Fruit fly (Drosophila melanogaster): Measurements from ENCODE around the gene CG11076.

CG11076 gene

DNA sequence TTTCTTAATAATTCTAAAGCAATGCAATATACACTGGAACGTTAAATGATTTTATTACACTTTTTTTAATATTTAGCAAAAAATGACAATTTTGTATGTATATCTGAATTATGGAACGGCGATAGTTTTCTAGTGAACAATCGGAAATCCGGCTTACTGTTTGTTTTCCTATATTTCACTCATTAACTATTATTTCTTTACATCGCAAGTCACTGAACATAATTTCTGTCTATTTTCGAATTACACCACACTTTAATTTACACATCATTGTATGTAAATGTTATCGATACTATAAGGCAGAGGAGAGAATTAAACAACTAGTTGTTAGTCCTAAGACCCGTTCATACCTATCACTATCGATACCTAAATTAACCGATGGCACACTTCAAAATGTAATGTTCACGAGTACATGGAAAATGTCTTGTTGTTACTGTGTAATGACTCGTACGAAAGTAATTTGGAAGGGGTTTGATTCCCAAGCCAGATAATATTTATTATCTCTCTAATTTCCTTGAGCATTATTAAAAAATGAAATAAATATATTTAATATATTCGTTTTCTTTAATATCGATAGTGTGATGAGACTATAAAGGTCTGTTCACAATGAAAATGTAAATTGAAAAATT lies 4.6 kb downstream of the CG11076 start, which contains the start of gene PlexA (continued):
- TF ChIP-seq Optix (GFP tag; IDR thresholded peaks at IDR 0.05): no peak; the same call in 2 of the 3 replicates
- TF ChIP-seq salm (tag; optimal IDR thresholded peaks at IDR 0.05): peak; percentile 54
- TF ChIP-seq maf-S (GFP tag; optimal IDR thresholded peaks at IDR 0.05): peak; percentile 52
- TF ChIP-seq nmo (GFP tag; optimal IDR thresholded peaks at IDR 0.05): peak; percentile 97
- TF ChIP-seq slp2 (GFP tag; optimal IDR thresholded peaks at IDR 0.05): peak; percentile 49
- peak; percentile 54; the same call in 1 of the 2 replicates for TF ChIP-seq ato (GFP tag; IDR thresholded peaks at IDR 0.05; ENCODE audit: partially characterized antibody)
- TF ChIP-seq odd (GFP tag; optimal IDR thresholded peaks at IDR 0.05): no peak
- peak; percentile 90 for TF ChIP-seq Med (GFP tag)
- peak; percentile 97 for TF ChIP-seq vvl (GFP tag; IDR thresholded peaks at IDR 0.05)
- peak; percentile 19; the same call in 1 of the 2 replicates for TF ChIP-seq CG2129 (GFP tag; IDR thresholded peaks at IDR 0.05; ENCODE audit: partially characterized antibody)
- peak; percentile 95 for TF ChIP-seq fd96Cb (tag; optimal IDR thresholded peaks at IDR 0.05)
- peak; percentile 47 for TF ChIP-seq Spps (tag; optimal IDR thresholded peaks at IDR 0.05)
- TF ChIP-seq CG17612 (GFP tag; IDR thresholded peaks at IDR 0.05): peak; percentile 79
- TF ChIP-seq croc (GFP tag; conservative IDR thresholded peaks at IDR 0.05): peak; percentile 90
- no peak for TF ChIP-seq nom (GFP tag; optimal IDR thresholded peaks at IDR 0.05)
- TF ChIP-seq Dll (GFP tag; IDR thresholded peaks at IDR 0.05; ENCODE audit: partially characterized antibody): peak; percentile 70
- TF ChIP-seq GATAe (GFP tag; conservative IDR thresholded peaks at IDR 0.05): no peak; the same call in 1 of the 2 replicates
- peak; percentile 18 to 84 for TF ChIP-seq Hr51 (GFP tag; optimal IDR thresholded peaks at IDR 0.05)
- peak; percentile 97 for TF ChIP-seq CG14014 (GFP tag; IDR thresholded peaks at IDR 0.05)
- peak; percentile 89 for TF ChIP-seq CG17359 (tag; optimal IDR thresholded peaks at IDR 0.05)
- TF ChIP-seq Hmr (GFP tag; optimal IDR thresholded peaks at IDR 0.05): peak; percentile 80
- TF ChIP-seq Jarid2 (GFP tag; optimal IDR thresholded peaks at IDR 0.05): no peak
- TF ChIP-seq CG9817 (tag; optimal IDR thresholded peaks at IDR 0.05): peak; percentile 96
- peak; percentile 59 for TF ChIP-seq CG15011 (GFP tag; optimal IDR thresholded peaks at IDR 0.05)
- no peak for TF ChIP-seq pho (GFP tag; optimal IDR thresholded peaks at IDR 0.05)
- peak; percentile 65 for TF ChIP-seq HHEX (GFP tag; optimal IDR thresholded peaks at IDR 0.05)
- peak; percentile 100 for TF ChIP-seq CG17802 (tag; optimal IDR thresholded peaks at IDR 0.05)
- TF ChIP-seq ranshi (GFP tag; IDR thresholded peaks at IDR 0.05): peak; percentile 98
- TF ChIP-seq Hr3 (GFP tag; optimal IDR thresholded peaks at IDR 0.05): peak; percentile 93
- TF ChIP-seq CG8478 (optimal IDR thresholded peaks at IDR 0.05): no peak
- no peak for TF ChIP-seq hth (optimal IDR thresholded peaks at IDR 0.05)
- TF ChIP-seq tgo (GFP tag; IDR thresholded peaks at IDR 0.05): peak; percentile 94
- no peak for TF ChIP-seq corto (GFP tag; optimal IDR thresholded peaks at IDR 0.05)
- peak; percentile 92 for TF ChIP-seq ci (GFP tag; IDR thresholded peaks at IDR 0.05)
- no peak for TF ChIP-seq oc (tag; optimal IDR thresholded peaks at IDR 0.05)
- peak; percentile 96 for TF ChIP-seq CG9932 (GFP tag; IDR thresholded peaks at IDR 0.05)
- TF ChIP-seq fd64A (GFP tag; optimal IDR thresholded peaks at IDR 0.05): no peak
- peak; percentile 69 for TF ChIP-seq Nf-YC (tag; optimal IDR thresholded peaks at IDR 0.05)
- TF ChIP-seq CG6683 (GFP tag; optimal IDR thresholded peaks at IDR 0.05): no peak
- peak; percentile 91 for TF ChIP-seq CG11085 (GFP tag; IDR thresholded peaks at IDR 0.05)
- peak; percentile 83 for TF ChIP-seq CG18262 (tag; optimal IDR thresholded peaks at IDR 0.05)
- no peak for TF ChIP-seq Rx (GFP tag; IDR thresholded peaks at IDR 0.05)
- peak; percentile 58 for TF ChIP-seq kay (GFP tag; optimal IDR thresholded peaks at IDR 0.05)
- no peak; the same call in 1 of the 2 replicates for TF ChIP-seq CG10959 (GFP tag; IDR thresholded peaks at IDR 0.05)
- TF ChIP-seq al (GFP tag; IDR thresholded peaks at IDR 0.05): peak; percentile 95
- TF ChIP-seq knrl (GFP tag; IDR thresholded peaks at IDR 0.05; ENCODE audit: partially characterized antibody): peak; percentile 84
- TF ChIP-seq Deaf1 (tag; optimal IDR thresholded peaks at IDR 0.05): no peak
- no peak; the same call in 1 of the 2 replicates for TF ChIP-seq ro (GFP tag; IDR thresholded peaks at IDR 0.05)
- peak; percentile 48 for TF ChIP-seq CG13287 (GFP tag; IDR thresholded peaks at IDR 0.05; ENCODE audit: partially characterized antibody)

All from whole organism, embryonic.